Fruit fly (Drosophila melanogaster): Measurements from ENCODE around the gene Ndf.

Gene Ndf

dm6 chr2L:10057236-10057635, 53.6 kb downstream of the Ndf start (continued):
- TF ChIP-seq sisA (GFP tag; IDR thresholded peaks at IDR 0.05) (peak; percentile 80), nmo (GFP tag; optimal IDR thresholded peaks at IDR 0.05) (peak; percentile 86), onecut (GFP tag; IDR thresholded peaks at IDR 0.05) (peak; percentile 72), CG12744 (GFP tag; optimal IDR thresholded peaks at IDR 0.05) (peak; percentile 31), CG18619 (GFP tag; optimal IDR thresholded peaks at IDR 0.05) (peak; percentile 6), CG42726 (GFP tag; IDR thresholded peaks at IDR 0.05; ENCODE audit: partially characterized antibody) (no peak), Dad (GFP tag; optimal IDR thresholded peaks at IDR 0.05) (peak; percentile 52), Nf-YB (GFP tag; optimal IDR thresholded peaks at IDR 0.05) (no peak), hkb (optimal IDR thresholded peaks at IDR 0.05) (no peak), hkb (GFP tag; IDR thresholded peaks at IDR 0.05) (peak; percentile 79), dysf (GFP tag; IDR thresholded peaks at IDR 0.05) (peak; percentile 80), run (tag; optimal IDR thresholded peaks at IDR 0.05) (no peak), dan (GFP tag; IDR thresholded peaks at IDR 0.05) (peak; percentile 82; the same call in 1 of the 2 replicates), CG4707 (GFP tag; optimal IDR thresholded peaks at IDR 0.05) (no peak), Fer1 (GFP tag; optimal IDR thresholded peaks at IDR 0.05) (no peak), Side (GFP tag; optimal IDR thresholded peaks at IDR 0.05) (peak; percentile 78), CG8478 (optimal IDR thresholded peaks at IDR 0.05) (no peak), CG13775 (GFP tag; optimal IDR thresholded peaks at IDR 0.05) (peak; percentile 62), nom (GFP tag; optimal IDR thresholded peaks at IDR 0.05) (peak; percentile 91), CG13123 (GFP tag; optimal IDR thresholded peaks at IDR 0.05) (peak; percentile 32), stwl (tag; optimal IDR thresholded peaks at IDR 0.05) (peak; percentile 13), CG18262 (tag; optimal IDR thresholded peaks at IDR 0.05) (peak; percentile 87), CG8290 (GFP tag; optimal IDR thresholded peaks at IDR 0.05) (no peak), CG8290 (tag; optimal IDR thresholded peaks at IDR 0.05) (peak in 1 of 2 experiments; percentile 77), gcm (GFP tag; optimal IDR thresholded peaks at IDR 0.05) (no peak), cas (GFP tag; IDR thresholded peaks at IDR 0.05) (no peak), her (GFP tag; optimal IDR thresholded peaks at IDR 0.05) (peak; percentile 16), nerfin-1 (tag; optimal IDR thresholded peaks at IDR 0.05) (no peak), CG8359 (GFP tag; optimal IDR thresholded peaks at IDR 0.05; ENCODE audit: borderline replicate concordance) (peak; percentile 42), hbn (GFP tag; IDR thresholded peaks at IDR 0.05; ENCODE audit: partially characterized antibody) (no peak), gsb-n (tag; optimal IDR thresholded peaks at IDR 0.05) (peak; percentile 67), lmd (GFP tag; IDR thresholded peaks at IDR 0.05) (peak; percentile 83), CG3838 (GFP tag; optimal IDR thresholded peaks at IDR 0.05) (no peak), CG8765 (GFP tag; IDR thresholded peaks at IDR 0.05) (peak; percentile 89), gce (GFP tag; IDR thresholded peaks at IDR 0.05) (peak; percentile 77; the same call in 2 of the 3 replicates), CG9797 (GFP tag; optimal IDR thresholded peaks at IDR 0.05) (no peak), Ravus (GFP tag; IDR thresholded peaks at IDR 0.05) (peak; percentile 16; the same call in 1 of the 2 replicates), CG13287 (GFP tag; IDR thresholded peaks at IDR 0.05; ENCODE audit: partially characterized antibody) (no peak), sens (GFP tag) (peak; percentile 96), ems (GFP tag; optimal IDR thresholded peaks at IDR 0.05) (peak; percentile 54), D (optimal IDR thresholded peaks at IDR 0.05) (no peak), D (GFP tag; optimal IDR thresholded peaks at IDR 0.05) (peak; percentile 69), CG10543 (GFP tag; optimal IDR thresholded peaks at IDR 0.05) (no peak), ato (GFP tag; IDR thresholded peaks at IDR 0.05; ENCODE audit: partially characterized antibody) (no peak), CG6654 (GFP tag; optimal IDR thresholded peaks at IDR 0.05) (peak; percentile 4), sqz (GFP tag; optimal IDR thresholded peaks at IDR 0.05) (peak; percentile 59), CG16779 (GFP tag; IDR thresholded peaks at IDR 0.05) (no peak), Spps (tag; optimal IDR thresholded peaks at IDR 0.05) (peak; percentile 65), CG17568 (GFP tag; optimal IDR thresholded peaks at IDR 0.05) (no peak), chm (GFP tag; IDR thresholded peaks at IDR 0.05) (peak; percentile 93), CG17328 (GFP tag; IDR thresholded peaks at IDR 0.05) (peak; percentile 91), pum (GFP tag; optimal IDR thresholded peaks at IDR 0.05) (peak; percentile 71)
